Fruit fly (Drosophila melanogaster) whole organism, pupa: Measurements from ENCODE around the gene CG13010.

Experiments used
- EcR ChIP-seq: fragments of 200-800 bp; sonication (Bioruptor generic); optimal IDR thresholded peaks from 3 replicates; lab custom pipeline; 2019; ENCODE audit warnings: missing biosample characterization, missing genetic modification characterization, mild to moderate bottlenecking, moderate library complexity, missing genetic modification reagents
- Ets98B ChIP-seq: fragments of 200-800 bp; sonication (Bioruptor generic); IDR thresholded peaks from 2 replicates; pipeline ENCODE4 v1.3.6; 2022; ENCODE audit warnings: missing biosample characterization, missing genetic modification characterization
- Pif1B ChIP-seq: fragments of 200-800 bp; sonication (Bioruptor generic); optimal IDR thresholded peaks from 3 replicates; lab custom pipeline; 2016; ENCODE audit warnings: missing biosample characterization, missing genetic modification characterization

dm6 chrX:16701941-16702340 lies 23.2 kb upstream of the CG13010 start, which contains the start of gene sphe:
- no peak for TF ChIP-seq Pif1B (GFP tag; lab: Kevin White, UChicago)
- no peak for TF ChIP-seq EcR (GFP tag; lab: Kevin White, UChicago)
- no peak for TF ChIP-seq Ets98B (GFP tag; lab: Robert Waterston, UW)
